Worm (Caenorhabditis elegans) whole organism, mixed stage, embryonic: Measurements from ENCODE around the gene sid-1.

Experiments
- bed-3 ChIP-seq: fragments of 200-800 bp; sonication (Bioruptor generic); optimal IDR thresholded peaks from 3 replicates; lab custom pipeline; 2018; ENCODE audit warnings: mild to moderate bottlenecking, missing genetic modification characterization, moderate library complexity, missing compliant biosample characterization
- lin-32 ChIP-seq: fragments of 200-800 bp; sonication (Bioruptor generic); optimal IDR thresholded peaks from 2 replicates; lab custom pipeline; 2018; ENCODE audit warnings: mild to moderate bottlenecking, missing genetic modification characterization, missing compliant biosample characterization
- nhr-12 ChIP-seq: fragments of 150-350 bp; optimal IDR thresholded peaks from 2 replicates; lab custom pipeline; 2014; ENCODE audit warnings: missing biosample characterization, missing genetic modification characterization
- nhr-237 ChIP-seq: fragments of 150-350 bp; optimal IDR thresholded peaks from 2 replicates; lab custom pipeline; 2014; ENCODE audit warnings: missing biosample characterization, missing genetic modification characterization
- nhr-76 ChIP-seq: sonication (generic microtip); optimal IDR thresholded peaks from 2 replicates; lab custom pipeline; 2017; ENCODE audit warnings: missing biosample characterization, missing genetic modification characterization
- unc-120 ChIP-seq: sonication (generic microtip); optimal IDR thresholded peaks from 2 replicates; lab custom pipeline; 2017; ENCODE audit warnings: missing genetic modification characterization, missing compliant biosample characterization; ENCODE audit not compliant: poor library complexity, severe bottlenecking
- unc-39 ChIP-seq: fragments of 150-350 bp; optimal IDR thresholded peaks from 2 replicates; lab custom pipeline; 2014; ENCODE audit warnings: missing biosample characterization, missing genetic modification characterization

DNA sequence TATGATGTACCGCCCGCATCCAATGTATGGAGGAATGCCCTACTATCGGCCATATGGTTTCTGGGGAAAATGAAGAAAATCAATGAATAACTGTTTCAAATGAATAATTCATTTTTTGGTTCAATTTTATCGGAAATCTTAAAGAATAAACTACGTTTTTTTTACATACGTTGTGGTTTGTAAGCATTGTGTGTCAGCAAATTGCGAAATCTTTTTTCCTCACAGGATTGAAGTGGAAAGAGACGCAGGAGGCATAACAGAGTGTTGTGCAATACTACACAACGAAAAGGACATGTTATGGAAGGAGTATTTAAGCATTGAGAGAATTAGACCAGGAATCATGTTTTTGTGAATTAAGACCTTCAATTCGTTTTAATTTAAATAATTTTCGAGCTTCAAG lies 11.6 kb downstream of the sid-1 start:
- TF ChIP-seq lin-32 (GFP tag; lab: Kevin White, UChicago) (no peak), nhr-12 (tag; lab: Kevin White, UChicago) (no peak), nhr-76 (tag; lab: Kevin White, UChicago) (no peak), bed-3 (GFP tag; lab: Kevin White, UChicago) (no peak), unc-120 (no peak), unc-39 (tag; lab: Kevin White, UChicago) (no peak), nhr-237 (tag; lab: Kevin White, UChicago) (no peak)
